Worm (Caenorhabditis elegans): ENCODE results near the gene T10F2.2.

T10F2.2 gene

ce11 chrIII:5150980-5151379 is 14.1 kb downstream of the T10F2.2 start:
- TF ChIP-seq nhr-11 (tag; optimal IDR thresholded peaks at IDR 0.05): no peak
- TF ChIP-seq nhr-77 (tag; optimal IDR thresholded peaks at IDR 0.05): no peak

- no peak for TF ChIP-seq nhr-76 (tag; optimal IDR thresholded peaks at IDR 0.05)
- no peak for TF ChIP-seq egl-5 (tag; optimal IDR thresholded peaks at IDR 0.05)
- TF ChIP-seq mml-1 (tag; optimal IDR thresholded peaks at IDR 0.05): no peak
- no peak for TF ChIP-seq hmg-11 (tag; optimal IDR thresholded peaks at IDR 0.05)
- TF ChIP-seq nhr-28 (tag; optimal IDR thresholded peaks at IDR 0.05): no peak
- no peak for TF ChIP-seq ceh-82 (tag; optimal IDR thresholded peaks at IDR 0.05)
- TF ChIP-seq daf-12 (tag; optimal IDR thresholded peaks at IDR 0.05): no peak
- no peak for TF ChIP-seq mdl-1 (tag; optimal IDR thresholded peaks at IDR 0.05)
- TF ChIP-seq nhr-25 (tag; optimal IDR thresholded peaks at IDR 0.05): no peak
- no peak for TF ChIP-seq fkh-2 (tag; optimal IDR thresholded peaks at IDR 0.05)
- no peak for TF ChIP-seq zag-1 (tag; optimal IDR thresholded peaks at IDR 0.05)
- TF ChIP-seq ama-1 (optimal IDR thresholded peaks at IDR 0.05): no peak
- TF ChIP-seq nhr-237 (tag; optimal IDR thresholded peaks at IDR 0.05): no peak
- TF ChIP-seq nhr-77 (tag; optimal IDR thresholded peaks at IDR 0.05): no peak
- no peak for TF ChIP-seq lin-39 (tag; optimal IDR thresholded peaks at IDR 0.05)
- no peak for TF ChIP-seq eor-1 (tag; optimal IDR thresholded peaks at IDR 0.05)
- no peak for TF ChIP-seq ztf-11 (tag; optimal IDR thresholded peaks at IDR 0.05)
These were observed 15.1 kb downstream of the T10F2.2 start for ce11 chrIII:5150012-5150411.

ce11 chrIII:5149478-5149877 is 15.6 kb downstream of the T10F2.2 start, which contains the start of gene Y54H5A.2:
Gene Y54H5A.2, minus strand, starts transcription at chrIII:5149578.
- TF ChIP-seq fkh-10 (GFP tag; optimal IDR thresholded peaks at IDR 0.05): no peak
- TF ChIP-seq ceh-82 (tag; optimal IDR thresholded peaks at IDR 0.05): no peak
- TF ChIP-seq elt-3 (tag; optimal IDR thresholded peaks at IDR 0.05): no peak
- TF ChIP-seq eor-1 (tag; optimal IDR thresholded peaks at IDR 0.05): no peak
- TF ChIP-seq nhr-11 (tag; optimal IDR thresholded peaks at IDR 0.05): no peak
- no peak for TF ChIP-seq mml-1 (tag; optimal IDR thresholded peaks at IDR 0.05)
- no peak for TF ChIP-seq nhr-237 (tag; optimal IDR thresholded peaks at IDR 0.05)
- no peak for TF ChIP-seq snpc-4 (tag; optimal IDR thresholded peaks at IDR 0.05)
- no peak for TF ChIP-seq egl-27 (tag; optimal IDR thresholded peaks at IDR 0.05)
- no peak for TF ChIP-seq unc-62 (GFP tag; optimal IDR thresholded peaks at IDR 0.05)
- no peak for TF ChIP-seq nhr-12 (tag; optimal IDR thresholded peaks at IDR 0.05)
- TF ChIP-seq ceh-28 (tag; optimal IDR thresholded peaks at IDR 0.05): no peak
- no peak for TF ChIP-seq elt-2 (tag; optimal IDR thresholded peaks at IDR 0.05)
- no peak for TF ChIP-seq ceh-9 (tag; optimal IDR thresholded peaks at IDR 0.05)
- no peak for TF ChIP-seq lsy-12 (tag; optimal IDR thresholded peaks at IDR 0.05)
- TF ChIP-seq ZK546.5 (tag; optimal IDR thresholded peaks at IDR 0.05): no peak
- TF ChIP-seq ama-1 (optimal IDR thresholded peaks at IDR 0.05): no peak

ce11 chrIII:5147445-5147844 is 17.7 kb downstream of the T10F2.2 start:
- TF ChIP-seq elt-2 (tag; optimal IDR thresholded peaks at IDR 0.05): peak; percentile 52
- TF ChIP-seq ZK546.5 (tag; optimal IDR thresholded peaks at IDR 0.05): no peak

ce11 chrIII:5146749-5147148 is 18.4 kb downstream of the T10F2.2 start:
- TF ChIP-seq lin-39 (tag; optimal IDR thresholded peaks at IDR 0.05): no peak
- peak; percentile 57 for TF ChIP-seq pqm-1 (tag; optimal IDR thresholded peaks at IDR 0.05)
- TF ChIP-seq nhr-28 (tag; optimal IDR thresholded peaks at IDR 0.05): no peak
- no peak for TF ChIP-seq daf-12 (tag; optimal IDR thresholded peaks at IDR 0.05)
- no peak for TF ChIP-seq nhr-11 (tag; optimal IDR thresholded peaks at IDR 0.05)
- TF ChIP-seq elt-2 (tag; optimal IDR thresholded peaks at IDR 0.05): peak; percentile 88
- TF ChIP-seq sea-2 (GFP tag; optimal IDR thresholded peaks at IDR 0.05): no peak

- TF ChIP-seq elt-2 (tag; optimal IDR thresholded peaks at IDR 0.05): peak; percentile 70
- no peak for TF ChIP-seq nhr-77 (tag; optimal IDR thresholded peaks at IDR 0.05)
- TF ChIP-seq elt-1 (tag; optimal IDR thresholded peaks at IDR 0.05): no peak
These were observed 19.2 kb downstream of the T10F2.2 start for ce11 chrIII:5145874-5146273.

- peak; percentile 84 for TF ChIP-seq tbx-2 (tag; optimal IDR thresholded peaks at IDR 0.05)
- TF ChIP-seq nhr-77 (tag; optimal IDR thresholded peaks at IDR 0.05): no peak
- TF ChIP-seq nhr-11 (tag; optimal IDR thresholded peaks at IDR 0.05): no peak
- TF ChIP-seq nhr-28 (tag; optimal IDR thresholded peaks at IDR 0.05): no peak
These were observed 20.9 kb downstream of the T10F2.2 start for ce11 chrIII:5144169-5144568.

All from whole organism, L3 larva.